Fruit fly (Drosophila melanogaster) whole organism, pupa: Measurements from ENCODE around the gene stg.

Experiments used
- CG10348 ChIP-seq: fragments of 200-800 bp; sonication (Bioruptor generic); IDR thresholded peaks from 2 replicates; pipeline ENCODE4 v1.3.6; 2022; ENCODE audit warnings: missing biosample characterization, missing genetic modification characterization
- CG15710 ChIP-seq: fragments of 200-800 bp; sonication (Bioruptor generic); optimal IDR thresholded peaks from 2 replicates; lab custom pipeline; 2018; ENCODE audit warnings: missing biosample characterization, mild to moderate bottlenecking, missing genetic modification characterization, moderate library complexity
- CG34367 ChIP-seq: fragments of 200-800 bp; sonication (Bioruptor generic); optimal IDR thresholded peaks from 2 replicates; lab custom pipeline; 2018; ENCODE audit warnings: missing biosample characterization, mild to moderate bottlenecking, missing genetic modification characterization
- CG8159 ChIP-seq: fragments of 200-800 bp; sonication (Bioruptor generic); optimal IDR thresholded peaks from 3 replicates; lab custom pipeline; 2018; ENCODE audit warnings: missing biosample characterization, mild to moderate bottlenecking, missing genetic modification characterization, moderate library complexity
- CG9948 ChIP-seq: fragments of 200-800 bp; sonication (Bioruptor generic); optimal IDR thresholded peaks from 2 replicates; lab custom pipeline; 2018; ENCODE audit warnings: missing biosample characterization, mild to moderate bottlenecking, missing genetic modification characterization, moderate library complexity
- Pif1A ChIP-seq: fragments of 200-800 bp; sonication (Bioruptor generic); optimal IDR thresholded peaks from 3 replicates; lab custom pipeline; 2016; ENCODE audit warnings: missing biosample characterization, missing genetic modification characterization
- Snoo ChIP-seq: fragments of 200-800 bp; sonication (Bioruptor generic); optimal IDR thresholded peaks from 3 replicates; lab custom pipeline; 2017; ENCODE audit warnings: missing biosample characterization, mild to moderate bottlenecking, missing genetic modification characterization, inconsistent platforms
- fd96Ca ChIP-seq: fragments of 200-800 bp; sonication (Bioruptor generic); IDR thresholded peaks from 3 replicates; pipeline ENCODE4 v1.3.6; 2022; ENCODE audit warnings: missing biosample characterization, missing genetic modification characterization
- gl ChIP-seq: fragments of 200-800 bp; sonication (Bioruptor generic); optimal IDR thresholded peaks from 2 replicates; lab custom pipeline; 2018; ENCODE audit warnings: missing biosample characterization, mild to moderate bottlenecking, missing genetic modification characterization

DNA sequence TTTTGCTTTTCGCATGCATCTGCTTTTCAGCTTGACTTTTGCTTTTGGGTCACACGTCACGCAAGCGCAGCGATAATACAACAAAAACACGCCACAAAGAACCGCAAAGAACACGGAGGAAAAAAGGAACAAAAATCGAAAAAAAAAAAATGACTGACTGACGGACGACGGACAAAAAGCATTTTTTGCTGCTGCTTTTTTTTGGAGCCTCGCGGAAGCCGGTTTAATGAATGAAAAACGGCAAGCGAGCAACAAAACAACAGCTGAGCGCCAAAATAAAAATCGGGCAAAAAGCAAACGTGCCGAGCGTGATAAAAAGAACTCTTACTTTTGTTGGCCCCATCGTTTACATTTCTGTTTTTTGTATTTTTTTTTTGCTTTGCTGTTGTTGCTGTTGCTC lies 1.2 kb downstream of the stg start:
- TF ChIP-seq Pif1A (GFP tag; lab: Kevin White, UChicago): peak; percentile 76
- TF ChIP-seq Snoo (tag; lab: Kevin White, UChicago): peak; percentile 85
- peak; percentile 90 for TF ChIP-seq CG8159 (tag; lab: Kevin White, UChicago)
- TF ChIP-seq CG15710 (tag; lab: Kevin White, UChicago): peak; percentile 91
- peak; percentile 98 for TF ChIP-seq gl (tag; lab: Kevin White, UChicago)
- TF ChIP-seq fd96Ca (GFP tag; lab: Robert Waterston, UW): peak; percentile 49; the same call in 1 of the 3 replicates
- peak; percentile 85 for TF ChIP-seq CG34367 (tag; lab: Kevin White, UChicago)
- no peak for TF ChIP-seq CG10348
- TF ChIP-seq CG9948 (tag; lab: Kevin White, UChicago): peak; percentile 73
